Fruit fly (Drosophila melanogaster): ENCODE measurements around the gene CG43317.

The CG43317 gene

DNA sequence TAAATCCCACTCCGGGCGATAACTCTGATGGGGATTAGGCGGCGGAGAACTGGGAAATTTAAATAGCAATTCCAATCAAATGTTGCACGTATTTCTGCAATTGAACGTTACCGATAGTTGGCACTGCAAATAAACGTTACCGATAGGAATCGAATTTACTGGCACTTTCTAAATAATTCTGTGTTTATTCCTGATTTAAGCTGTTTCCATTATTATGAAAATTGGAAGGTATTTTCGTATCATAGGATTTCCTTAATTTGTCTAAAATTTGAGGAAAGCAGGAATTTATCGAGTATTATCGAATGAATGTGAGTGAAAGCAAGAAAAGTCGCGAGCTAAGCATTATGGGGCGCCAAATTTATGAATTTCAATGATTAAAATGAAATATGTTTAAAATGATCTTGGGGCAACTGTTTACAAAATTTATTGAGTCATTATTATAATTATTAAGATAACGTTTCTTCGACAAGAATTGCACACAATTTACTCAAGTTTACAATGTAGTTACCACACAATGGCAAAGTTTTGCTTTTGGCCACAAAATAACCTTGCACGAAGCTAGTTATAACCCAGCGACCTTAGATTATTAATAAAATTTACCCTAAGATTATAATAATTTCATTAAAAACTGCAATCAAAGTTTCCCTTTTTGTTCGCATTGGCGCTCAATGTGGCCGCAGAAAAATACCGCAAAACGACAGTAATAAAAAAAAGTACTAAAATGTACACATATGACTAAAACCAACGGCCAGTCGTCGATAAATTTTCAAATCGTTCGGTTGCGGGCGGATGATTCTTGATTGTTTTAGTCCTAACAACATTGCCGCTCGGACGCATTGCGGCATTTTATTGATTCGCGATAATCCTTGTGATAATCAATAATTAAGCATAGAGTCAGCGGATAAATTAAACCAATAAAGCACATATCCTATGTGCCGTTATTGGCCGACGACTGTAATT, 30.4 kb downstream of the CG43317 start, which contains the start of gene alpha-Man-IIb (continued):
- TF ChIP-seq CG12942 (GFP tag; optimal IDR thresholded peaks at IDR 0.05) (no peak), zen (tag; optimal IDR thresholded peaks at IDR 0.05) (no peak), CG9876 (GFP tag; optimal IDR thresholded peaks at IDR 0.05) (no peak), CG18619 (GFP tag; optimal IDR thresholded peaks at IDR 0.05) (no peak), pnt (GFP tag; optimal IDR thresholded peaks at IDR 0.05) (no peak), cas (GFP tag; IDR thresholded peaks at IDR 0.05) (no peak), CG30431 (GFP tag; optimal IDR thresholded peaks at IDR 0.05) (no peak), inv (GFP tag; IDR thresholded peaks at IDR 0.05; ENCODE audit: partially characterized antibody) (peak; percentile 58), Optix (GFP tag; IDR thresholded peaks at IDR 0.05) (no peak), jing (GFP tag; optimal IDR thresholded peaks at IDR 0.05) (no peak), Aef1 (GFP tag; IDR thresholded peaks at IDR 0.05) (no peak), disco-r (GFP tag; optimal IDR thresholded peaks at IDR 0.05) (no peak), jumu (GFP tag; optimal IDR thresholded peaks at IDR 0.05) (no peak), CG9727 (GFP tag; optimal IDR thresholded peaks at IDR 0.05) (peak; percentile 7), fd64A (GFP tag; optimal IDR thresholded peaks at IDR 0.05) (peak; percentile 52), Eip74EF (GFP tag; optimal IDR thresholded peaks at IDR 0.05) (no peak), C15 (GFP tag; IDR thresholded peaks at IDR 0.05) (no peak), CG32772 (GFP tag; IDR thresholded peaks at IDR 0.05) (no peak), CG31441 (GFP tag; IDR thresholded peaks at IDR 0.05) (peak; percentile 30; the same call in 1 of the 2 replicates), CG13123 (GFP tag; optimal IDR thresholded peaks at IDR 0.05) (no peak), cwo (GFP tag; optimal IDR thresholded peaks at IDR 0.05) (no peak), CG8388 (GFP tag; optimal IDR thresholded peaks at IDR 0.05) (no peak), chm (GFP tag; IDR thresholded peaks at IDR 0.05) (no peak; the same call in 1 of the 2 replicates), nmo (GFP tag; optimal IDR thresholded peaks at IDR 0.05) (peak; percentile 45), CG6254 (GFP tag; optimal IDR thresholded peaks at IDR 0.05) (no peak), Fer2 (tag; optimal IDR thresholded peaks at IDR 0.05) (no peak), z (GFP tag; IDR thresholded peaks at IDR 0.05) (no peak), chinmo (GFP tag; IDR thresholded peaks at IDR 0.05; ENCODE audit: partially characterized antibody) (0 out of 4 replicates have a peak, but pooled peaks have one; percentile 39), Deaf1 (tag; optimal IDR thresholded peaks at IDR 0.05) (peak; percentile 60), hbn (GFP tag; IDR thresholded peaks at IDR 0.05; ENCODE audit: partially characterized antibody) (peak; percentile 84), CG17568 (GFP tag; optimal IDR thresholded peaks at IDR 0.05) (no peak), Ravus (GFP tag; IDR thresholded peaks at IDR 0.05) (no peak), CG7372 (GFP tag; IDR thresholded peaks at IDR 0.05) (no peak), NFAT (GFP tag; IDR thresholded peaks at IDR 0.05) (peak; percentile 24; the same call in 1 of the 2 replicates), CG14667 (GFP tag; IDR thresholded peaks at IDR 0.05) (no peak), cato (GFP tag; optimal IDR thresholded peaks at IDR 0.05; ENCODE audit: borderline replicate concordance) (no peak), CG3163 (GFP tag; optimal IDR thresholded peaks at IDR 0.05) (no peak), ftz-f1 (GFP tag; optimal IDR thresholded peaks at IDR 0.05) (peak; percentile 2), CG2875 (GFP tag; optimal IDR thresholded peaks at IDR 0.05) (no peak), chif (GFP tag; optimal IDR thresholded peaks at IDR 0.05) (no peak), Bdp1 (GFP tag; optimal IDR thresholded peaks at IDR 0.05) (no peak), hkb (optimal IDR thresholded peaks at IDR 0.05) (no peak), hkb (GFP tag; IDR thresholded peaks at IDR 0.05) (no peak), prd (optimal IDR thresholded peaks at IDR 0.05) (no peak), prd (GFP tag; IDR thresholded peaks at IDR 0.05) (0 out of 3 replicates have a peak, but pooled peaks have one; percentile 5), CG6813 (GFP tag; optimal IDR thresholded peaks at IDR 0.05) (no peak), bbx (GFP tag; IDR thresholded peaks at IDR 0.05; ENCODE audit: partially characterized antibody) (peak; percentile 74), CG15269 (tag; optimal IDR thresholded peaks at IDR 0.05) (no peak), Hey (tag; optimal IDR thresholded peaks at IDR 0.05) (no peak)

All from whole organism, embryonic.